Fruit fly (Drosophila melanogaster) whole organism, prepupa: Measurements from ENCODE around the gene miple1.

Source experiments
- CG10631 ChIP-seq: fragments of 200-800 bp; sonication (Bioruptor generic); optimal IDR thresholded peaks from 2 replicates; lab custom pipeline; 2016; ENCODE audit warnings: missing biosample characterization, missing genetic modification characterization
- CG10669 ChIP-seq: fragments of 200-800 bp; sonication (Bioruptor generic); optimal IDR thresholded peaks from 3 replicates; lab custom pipeline; 2018; ENCODE audit warnings: missing biosample characterization, mild to moderate bottlenecking, missing genetic modification characterization, moderate library complexity
- CG11762 ChIP-seq: fragments of 200-800 bp; sonication (Bioruptor generic); optimal IDR thresholded peaks from 3 replicates; lab custom pipeline; 2016; ENCODE audit warnings: missing biosample characterization, missing genetic modification characterization; ENCODE audit not compliant: insufficient read depth
- CG11902 ChIP-seq: fragments of 200-800 bp; sonication (Bioruptor generic); optimal IDR thresholded peaks from 3 replicates; lab custom pipeline; 2016; ENCODE audit warnings: missing biosample characterization, missing genetic modification characterization
- CG16779 ChIP-seq: fragments of 200-800 bp; sonication (Bioruptor generic); optimal IDR thresholded peaks from 3 replicates; lab custom pipeline; 2017; ENCODE audit warnings: missing biosample characterization, mild to moderate bottlenecking, missing genetic modification characterization
- CG6808 ChIP-seq: fragments of 200-800 bp; sonication (Bioruptor generic); optimal IDR thresholded peaks from 3 replicates; lab custom pipeline; 2017; ENCODE audit warnings: missing biosample characterization, missing genetic modification characterization, mild to moderate bottlenecking, moderate library complexity, missing genetic modification reagents
- CG6854 ChIP-seq: fragments of 200-800 bp; sonication (Bioruptor generic); optimal IDR thresholded peaks from 2 replicates; lab custom pipeline; 2017; ENCODE audit warnings: missing biosample characterization, mild to moderate bottlenecking, missing genetic modification characterization
- Ets21C ChIP-seq: fragments of 200-800 bp; sonication (Bioruptor generic); optimal IDR thresholded peaks from 3 replicates; lab custom pipeline; 2016; ENCODE audit warnings: missing biosample characterization, missing genetic modification characterization
- OdsH ChIP-seq: fragments of 200-800 bp; sonication (Bioruptor generic); optimal IDR thresholded peaks from 3 replicates; lab custom pipeline; 2016; ENCODE audit warnings: missing biosample characterization, missing genetic modification characterization
- Sox14 ChIP-seq: fragments of 200-800 bp; sonication (Bioruptor generic); optimal IDR thresholded peaks from 3 replicates; lab custom pipeline; 2016; ENCODE audit warnings: missing biosample characterization, missing genetic modification characterization
- fd59A ChIP-seq: fragments of 200-800 bp; sonication (Bioruptor generic); optimal IDR thresholded peaks from 2 replicates; lab custom pipeline; 2017; ENCODE audit warnings: missing biosample characterization, mild to moderate bottlenecking, missing genetic modification characterization, missing genetic modification reagents

DNA sequence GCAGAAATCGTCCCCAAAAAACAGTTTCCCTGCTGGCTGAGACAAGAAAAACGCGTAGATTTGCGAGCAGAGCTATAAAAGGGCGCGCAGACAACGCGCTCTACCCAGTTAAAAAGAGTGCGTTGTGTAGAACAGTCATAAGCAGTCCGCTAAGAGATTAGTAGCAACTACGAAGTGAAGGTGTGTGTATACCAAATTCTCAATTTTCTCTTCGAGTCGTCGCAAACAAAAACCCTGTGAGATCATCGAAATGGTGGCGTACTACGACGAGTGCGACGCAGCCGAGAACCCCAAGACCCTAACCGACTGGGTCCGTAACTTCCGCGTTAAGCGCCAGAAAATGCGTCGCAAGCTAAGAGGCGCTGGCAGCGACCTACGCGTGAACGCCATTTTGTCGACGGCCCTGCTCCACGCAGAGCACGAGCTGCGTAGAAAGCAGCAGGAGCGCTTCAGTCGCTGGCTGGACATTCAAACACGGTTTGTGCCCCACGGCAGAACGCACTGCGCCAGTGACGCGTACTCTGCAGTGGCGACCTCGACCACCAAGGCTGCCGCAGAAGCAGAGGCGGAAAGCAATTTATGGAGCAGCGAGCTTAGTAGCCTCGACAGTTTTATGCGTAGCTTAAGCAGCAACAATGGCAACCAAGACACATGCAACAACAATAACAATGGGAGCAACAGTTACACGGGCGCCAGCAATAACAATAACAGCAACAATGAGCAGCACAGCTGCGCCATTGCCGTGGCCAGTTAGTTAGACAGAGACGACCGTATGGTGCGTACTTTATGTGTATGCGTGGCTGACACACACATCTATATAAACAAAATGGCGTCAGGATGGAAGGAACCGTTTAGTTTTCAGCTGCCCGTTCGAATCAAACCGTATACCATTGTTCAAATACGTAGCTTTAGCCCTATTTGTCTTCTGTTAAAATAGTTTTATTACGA, 42.8 kb upstream of the miple1 start:
- TF ChIP-seq CG11762 (GFP tag; lab: Kevin White, UChicago) (no peak), CG6854 (GFP tag; lab: Kevin White, UChicago) (no peak), Ets21C (no peak), CG16779 (tag; lab: Kevin White, UChicago) (no peak), Sox14 (GFP tag; lab: Kevin White, UChicago) (peak; percentile 71), OdsH (no peak), fd59A (GFP tag; lab: Kevin White, UChicago) (no peak), CG6808 (GFP tag; lab: Kevin White, UChicago) (peak; percentile 2), CG10669 (GFP tag; lab: Kevin White, UChicago) (no peak), CG11902 (GFP tag; lab: Kevin White, UChicago) (no peak), CG10631 (GFP tag; lab: Kevin White, UChicago) (no peak)
